Fruit fly (Drosophila melanogaster) whole organism, wandering third instar larva: ENCODE data around the gene CG13449.

Experiments used
- CG32264 ChIP-seq: fragments of 200-800 bp; sonication (Bioruptor generic); optimal IDR thresholded peaks from 2 replicates; lab custom pipeline; 2016; ENCODE audit warnings: missing biosample characterization, missing genetic modification characterization
- Myc ChIP-seq: fragments of >200 bp; optimal IDR thresholded peaks from 2 replicates; lab custom pipeline; 2017
- br ChIP-seq: fragments of 200-800 bp; sonication (Bioruptor generic); optimal IDR thresholded peaks from 2 replicates; lab custom pipeline; 2016; ENCODE audit warnings: missing biosample characterization, missing genetic modification characterization
- dmrt93B ChIP-seq: fragments of 200-800 bp; sonication (Bioruptor generic); optimal IDR thresholded peaks from 2 replicates; lab custom pipeline; 2018; ENCODE audit warnings: missing biosample characterization, mild to moderate bottlenecking, missing genetic modification characterization
- dsf ChIP-seq: sonication (Bioruptor generic); optimal IDR thresholded peaks from 2 replicates; lab custom pipeline; 2016; ENCODE audit warnings: missing biosample characterization, missing genetic modification characterization, borderline replicate concordance
- h ChIP-seq: fragments of 200-800 bp; sonication (Bioruptor generic); optimal IDR thresholded peaks from 3 replicates; lab custom pipeline; 2016; ENCODE audit warnings: missing biosample characterization, mild to moderate bottlenecking, missing genetic modification characterization
- jim ChIP-seq: fragments of 175-275, 200-325 bp; sonication (Bioruptor generic); optimal IDR thresholded peaks from 2 replicates; lab custom pipeline; 2016; ENCODE audit warnings: missing biosample characterization, mild to moderate bottlenecking, missing genetic modification characterization
- lola ChIP-seq: fragments of >200 bp; optimal IDR thresholded peaks from 2 replicates; lab custom pipeline; 2017; ENCODE audit warnings: missing biosample characterization, missing genetic modification characterization
- psq ChIP-seq: fragments of 200-800 bp; sonication (Bioruptor generic); optimal IDR thresholded peaks from 3 replicates; lab custom pipeline; 2017; ENCODE audit warnings: missing biosample characterization, mild to moderate bottlenecking, missing genetic modification characterization, moderate library complexity
- rgr ChIP-seq: fragments of 200-800 bp; sonication (Bioruptor generic); optimal IDR thresholded peaks from 3 replicates; lab custom pipeline; 2016; ENCODE audit warnings: missing biosample characterization, mild to moderate bottlenecking, missing genetic modification characterization
- tai ChIP-seq: sonication (Bioruptor generic); optimal IDR thresholded peaks from 2 replicates; lab custom pipeline; 2016; ENCODE audit warnings: missing biosample characterization, missing genetic modification characterization
- usp ChIP-seq: fragments of >200 bp; optimal IDR thresholded peaks from 2 replicates; lab custom pipeline; 2017; ENCODE audit warnings: missing biosample characterization, missing genetic modification characterization

DNA sequence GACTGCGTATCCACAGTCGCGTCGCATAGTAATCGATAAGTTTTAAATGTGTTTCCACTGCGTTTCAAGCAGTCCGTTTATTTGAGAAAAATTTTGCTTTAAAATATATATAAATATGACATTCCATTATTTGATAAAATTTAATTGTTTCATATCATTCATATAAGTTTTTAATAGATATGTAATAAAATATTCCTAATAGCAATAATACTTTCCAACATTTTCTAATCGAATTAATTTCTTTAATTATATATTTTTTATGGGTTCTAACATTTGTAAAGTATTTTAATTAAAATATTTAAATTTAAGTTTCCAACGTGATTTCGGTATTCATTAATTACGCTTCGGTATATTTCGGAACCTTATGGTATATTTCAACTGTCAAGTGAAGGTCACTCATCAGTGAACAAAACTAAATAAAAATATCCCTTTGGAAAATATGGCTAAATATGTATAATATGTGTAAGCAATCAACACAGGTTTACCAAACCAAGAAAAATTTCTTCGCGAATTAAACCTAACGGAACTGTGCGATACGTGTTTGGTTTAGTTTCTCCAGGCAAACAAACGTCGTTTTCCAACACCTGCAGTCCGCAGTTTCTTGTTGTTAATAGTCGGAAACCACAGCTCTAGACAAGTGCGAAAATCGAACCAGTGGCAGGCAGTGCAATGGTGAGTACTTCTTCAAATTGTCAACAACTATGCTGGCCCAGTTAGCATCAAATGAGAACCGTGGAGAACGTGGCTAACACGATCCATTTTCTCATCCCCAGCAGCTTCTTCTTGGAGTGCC lies 49.4 kb downstream of the CG13449 start, which contains the start of the genes CG7739 and SCCRO:
- no peak for TF ChIP-seq lola (GFP tag; lab: Kevin White, UChicago)
- TF ChIP-seq dsf (GFP tag; lab: Kevin White, UChicago) = peak; percentile 11
- no peak for TF ChIP-seq CG32264 (GFP tag; lab: Kevin White, UChicago)
- TF ChIP-seq jim (GFP tag; lab: Kevin White, UChicago) = peak; percentile 45
- peak; percentile 30 for TF ChIP-seq br (GFP tag; lab: Kevin White, UChicago)
- peak; percentile 65 for TF ChIP-seq rgr (GFP tag; lab: Kevin White, UChicago)
- TF ChIP-seq Myc (lab: Kevin White, UChicago) = no peak
- peak; percentile 26 for TF ChIP-seq h (GFP tag; lab: Kevin White, UChicago)
- no peak for TF ChIP-seq tai (GFP tag; lab: Kevin White, UChicago)
- TF ChIP-seq psq (GFP tag; lab: Kevin White, UChicago) = peak; percentile 38
- TF ChIP-seq dmrt93B (GFP tag; lab: Kevin White, UChicago) = no peak
- no peak for TF ChIP-seq usp (GFP tag; lab: Kevin White, UChicago)
